Worm (Caenorhabditis elegans) whole organism, L1 larva: ENCODE results near the gene npr-19.

ENCODE experiments used
- jun-1 ChIP-seq: fragments of 150-350 bp; optimal IDR thresholded peaks from 2 replicates; lab custom pipeline; 2014; ENCODE audit warnings: missing biosample characterization, missing genetic modification reagents, missing genetic modification characterization
- lin-13 ChIP-seq: fragments of 150-350 bp; optimal IDR thresholded peaks from 2 replicates; lab custom pipeline; 2014; ENCODE audit warnings: missing biosample characterization, missing genetic modification reagents, missing genetic modification characterization
- nhr-47 ChIP-seq: sonication (generic microtip); optimal IDR thresholded peaks from 2 replicates; lab custom pipeline; 2016; ENCODE audit warnings: mild to moderate bottlenecking, missing genetic modification characterization, moderate library complexity, missing compliant biosample characterization
- tlp-1 ChIP-seq: fragments of 150-350 bp; optimal IDR thresholded peaks from 2 replicates; lab custom pipeline; 2014; ENCODE audit warnings: missing biosample characterization, missing genetic modification characterization
- xbp-1 ChIP-seq: sonication (generic microtip); optimal IDR thresholded peaks from 2 replicates; lab custom pipeline; 2016; ENCODE audit warnings: missing genetic modification characterization, missing compliant biosample characterization
- zag-1 ChIP-seq: fragments of 150-350 bp; optimal IDR thresholded peaks from 2 replicates; lab custom pipeline; 2014; ENCODE audit warnings: missing biosample characterization, missing genetic modification characterization

DNA sequence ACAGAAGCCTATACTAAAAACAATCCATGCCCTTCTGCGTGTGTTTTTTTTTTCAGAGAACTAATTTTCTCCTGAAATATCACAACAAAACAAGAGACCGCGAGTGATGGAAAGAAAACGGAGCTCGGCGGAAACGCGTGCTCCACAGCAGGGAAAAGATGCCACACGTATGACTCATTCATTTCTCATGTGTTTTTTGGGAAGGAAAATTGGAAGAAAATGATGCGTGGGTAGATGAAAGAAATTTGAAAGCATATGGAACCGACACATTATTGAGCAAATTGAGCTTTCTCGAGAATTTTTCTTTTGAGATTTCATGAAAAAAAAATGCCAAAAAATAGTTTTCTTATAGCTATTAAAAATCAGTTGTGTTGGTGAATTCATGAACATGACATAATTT is 9.2 kb downstream of the npr-19 start:
- no peak for TF ChIP-seq zag-1
- no peak for TF ChIP-seq xbp-1 (tag; lab: Kevin White, UChicago)
- TF ChIP-seq tlp-1 (tag; lab: Kevin White, UChicago), result no peak
- TF ChIP-seq jun-1 (tag; lab: Kevin White, UChicago), result no peak
- no peak for TF ChIP-seq nhr-47 (tag; lab: Kevin White, UChicago)
- TF ChIP-seq lin-13, result no peak
